Fruit fly (Drosophila melanogaster): Measurements from ENCODE around the gene Vha100-1.

dm6 chr3R:29095525-29095924 is 35.5 kb upstream of the Vha100-1 start:
- TF ChIP-seq Gug (GFP tag; IDR thresholded peaks at IDR 0.05) (no peak), CG9139 (GFP tag; optimal IDR thresholded peaks at IDR 0.05) (no peak), net (GFP tag; optimal IDR thresholded peaks at IDR 0.05) (no peak), ss (GFP tag; optimal IDR thresholded peaks at IDR 0.05) (no peak), fkh (GFP tag; optimal IDR thresholded peaks at IDR 0.05) (no peak), Lpt (GFP tag; optimal IDR thresholded peaks at IDR 0.05) (no peak), CG6854 (GFP tag; optimal IDR thresholded peaks at IDR 0.05) (peak; percentile 5), salr (GFP tag; optimal IDR thresholded peaks at IDR 0.05) (no peak), achi (GFP tag; optimal IDR thresholded peaks at IDR 0.05) (no peak), CG32006 (GFP tag; optimal IDR thresholded peaks at IDR 0.05) (no peak), Sox102F (GFP tag; optimal IDR thresholded peaks at IDR 0.05) (no peak), CG4318 (GFP tag; optimal IDR thresholded peaks at IDR 0.05) (no peak)

Data from whole organism, prepupa.